Worm (Caenorhabditis elegans) whole organism, L4 larva: ENCODE data around the gene K10C2.6.

Source experiments
- T26A8.4 ChIP-seq: fragments of 200-800 bp; sonication (Bioruptor generic); IDR thresholded peaks from 2 replicates; pipeline ENCODE4 v1.3.6; 2022; ENCODE audit warnings: missing genetic modification characterization, missing compliant biosample characterization
- Y48G9A.11 ChIP-seq: fragments of 200-800 bp; sonication (Bioruptor generic); IDR thresholded peaks from 2 replicates; pipeline ENCODE4 v1.3.6; 2022; ENCODE audit warnings: missing genetic modification reagents, missing genetic modification characterization, missing compliant biosample characterization
- Y75B8A.6 ChIP-seq: fragments of 200-800 bp; sonication (Bioruptor generic); IDR thresholded peaks from 2 replicates; pipeline ENCODE4 v1.3.6; 2022; ENCODE audit warnings: missing genetic modification reagents, missing genetic modification characterization, missing compliant biosample characterization
- aha-1 ChIP-seq: fragments of 150-350 bp; peaks from one replicate; lab custom pipeline; 2014; ENCODE audit warnings: missing biosample characterization, missing genetic modification characterization
- attf-4 ChIP-seq: sonication (generic microtip); optimal IDR thresholded peaks from 3 replicates; lab custom pipeline; 2017; ENCODE audit warnings: missing biosample characterization, missing genetic modification characterization
- ceh-20 ChIP-seq: fragments of 200-800 bp; sonication (Bioruptor generic); IDR thresholded peaks from 2 replicates; pipeline ENCODE4 v1.3.6; 2022; ENCODE audit warnings: missing genetic modification reagents, missing genetic modification characterization, missing compliant biosample characterization
- ceh-32 ChIP-seq: sonication (generic microtip); optimal IDR thresholded peaks from 2 replicates; lab custom pipeline; 2016; ENCODE audit warnings: mild to moderate bottlenecking, missing genetic modification characterization, missing compliant biosample characterization; ENCODE audit not compliant: poor library complexity
- ceh-82 ChIP-seq: sonication (generic microtip); optimal IDR thresholded peaks from 2 replicates; lab custom pipeline; 2017; ENCODE audit warnings: missing biosample characterization, missing genetic modification characterization
- cey-2 ChIP-seq: sonication (generic microtip); optimal IDR thresholded peaks from 3 replicates; lab custom pipeline; 2017; ENCODE audit warnings: missing genetic modification characterization, mild to moderate bottlenecking, missing compliant biosample characterization, antibody characterized with exemption, borderline replicate concordance; ENCODE audit not compliant: insufficient read depth
- daf-12 ChIP-seq: fragments of 150-350 bp; optimal IDR thresholded peaks from 2 replicates; lab custom pipeline; 2014; ENCODE audit warnings: missing biosample characterization, missing genetic modification reagents, missing genetic modification characterization
- daf-16 ChIP-seq, 3 experiments: sonication (generic microtip); optimal IDR thresholded peaks; 2 replicates each; lab custom pipeline; 2016 to 2017; ENCODE audit warnings: missing genetic modification characterization in 3 of 3, missing genetic modification reagents in 3 of 3, mild to moderate bottlenecking in 2 of 3, missing compliant biosample characterization in 2 of 3, missing biosample characterization in 1 of 3, moderate library complexity in 1 of 3
- daf-19 ChIP-seq: fragments of 200-800 bp; sonication (Bioruptor generic); conservative IDR thresholded peaks from 2 replicates; pipeline ENCODE4 v1.3.6; 2022; ENCODE audit warnings: missing genetic modification characterization, missing compliant biosample characterization
- daf-8 ChIP-seq: fragments of 200-800 bp; sonication (Bioruptor generic); IDR thresholded peaks from 2 replicates; pipeline ENCODE4 v1.3.6; 2022; ENCODE audit warnings: missing genetic modification characterization, missing compliant biosample characterization
- dmd-6 ChIP-seq: fragments of 200-800 bp; sonication (Bioruptor generic); IDR thresholded peaks from 2 replicates; pipeline ENCODE4 v1.3.6; 2022; ENCODE audit warnings: missing genetic modification reagents, missing genetic modification characterization, missing compliant biosample characterization
- dmd-8 ChIP-seq: fragments of 200-800 bp; sonication (Bioruptor generic); IDR thresholded peaks from 2 replicates; pipeline ENCODE4 v1.3.6; 2022; ENCODE audit warnings: missing genetic modification characterization, missing compliant biosample characterization
- dmd-9 ChIP-seq: fragments of 200-800 bp; sonication (Bioruptor generic); IDR thresholded peaks from 2 replicates; pipeline ENCODE4 v1.3.6; 2022; ENCODE audit warnings: missing genetic modification reagents, missing genetic modification characterization, missing compliant biosample characterization
- dve-1 ChIP-seq: sonication (generic microtip); optimal IDR thresholded peaks from 2 replicates; lab custom pipeline; 2017; ENCODE audit warnings: antibody characterized with exemption, mild to moderate bottlenecking, missing genetic modification characterization, missing compliant biosample characterization; ENCODE audit not compliant: insufficient read depth
- egl-27 ChIP-seq: sonication (generic microtip); optimal IDR thresholded peaks from 3 replicates; lab custom pipeline; 2017; ENCODE audit warnings: missing biosample characterization, missing genetic modification reagents, missing genetic modification characterization
- fos-1 ChIP-seq: fragments of 150-350 bp; optimal IDR thresholded peaks from 2 replicates; lab custom pipeline; 2014; ENCODE audit warnings: missing biosample characterization, missing genetic modification characterization
- gei-8 ChIP-seq: fragments of 200-800 bp; sonication (Bioruptor generic); optimal IDR thresholded peaks from 2 replicates; lab custom pipeline; 2018; ENCODE audit warnings: mild to moderate bottlenecking, missing genetic modification characterization, missing compliant biosample characterization
- hif-1 ChIP-seq, 2 experiments: sonication (generic microtip); optimal IDR thresholded peaks; 2 replicates each; lab custom pipeline; 2016 to 2017; ENCODE audit warnings: missing compliant biosample characterization in 2 of 2, missing genetic modification characterization in 2 of 2, missing genetic modification reagents in 2 of 2, missing genotype in 2 of 2, mild to moderate bottlenecking in 1 of 2
- hlh-11 ChIP-seq: fragments of 200-800 bp; sonication (Bioruptor generic); optimal IDR thresholded peaks from 2 replicates; lab custom pipeline; 2018; ENCODE audit warnings: mild to moderate bottlenecking, missing genetic modification characterization, missing compliant biosample characterization
- jun-1 ChIP-seq: fragments of 150-350 bp; optimal IDR thresholded peaks from 2 replicates; lab custom pipeline; 2014; ENCODE audit warnings: missing biosample characterization, missing genetic modification reagents, missing genetic modification characterization
- lin-1 ChIP-seq: fragments of 200-800 bp; sonication (Bioruptor generic); IDR thresholded peaks from 2 replicates; pipeline ENCODE4 v1.3.6; 2022; ENCODE audit warnings: missing genetic modification reagents, missing genetic modification characterization, missing compliant biosample characterization
- lin-15B ChIP-seq: fragments of 150-350 bp; sonication (generic microtip); optimal IDR thresholded peaks from 3 replicates; lab custom pipeline; 2014; ENCODE audit warnings: missing biosample characterization, missing genetic modification characterization
- lin-38 ChIP-seq: fragments of 200-800 bp; sonication (Bioruptor generic); IDR thresholded peaks from 2 replicates; pipeline ENCODE4 v1.3.6; 2022; ENCODE audit warnings: missing genetic modification reagents, missing genetic modification characterization, missing compliant biosample characterization
- mdt-29 ChIP-seq: fragments of 200-800 bp; sonication (Bioruptor generic); IDR thresholded peaks from 2 replicates; pipeline ENCODE4 v1.3.6; 2022; ENCODE audit warnings: missing genetic modification reagents, missing genetic modification characterization, missing compliant biosample characterization
- mxl-3 ChIP-seq: fragments of 200-800 bp; sonication (Bioruptor generic); optimal IDR thresholded peaks from 2 replicates; lab custom pipeline; 2018; ENCODE audit warnings: mild to moderate bottlenecking, missing genetic modification characterization, missing compliant biosample characterization
- nhr-11 ChIP-seq: fragments of 150-350 bp; optimal IDR thresholded peaks from 2 replicates; lab custom pipeline; 2014; ENCODE audit warnings: missing biosample characterization, missing genetic modification characterization
- nhr-111 ChIP-seq: fragments of 200-800 bp; sonication (Bioruptor generic); optimal IDR thresholded peaks from 2 replicates; lab custom pipeline; 2018; ENCODE audit warnings: mild to moderate bottlenecking, missing genetic modification characterization, missing compliant biosample characterization
- nhr-28 ChIP-seq: fragments of 150-350 bp; optimal IDR thresholded peaks from 2 replicates; lab custom pipeline; 2014; ENCODE audit warnings: missing biosample characterization, missing genetic modification characterization
- nhr-41 ChIP-seq: fragments of 200-800 bp; sonication (Bioruptor generic); IDR thresholded peaks from 2 replicates; pipeline ENCODE4 v1.3.6; 2022; ENCODE audit warnings: missing genetic modification reagents, missing genetic modification characterization, missing compliant biosample characterization
- nhr-48 ChIP-seq: sonication (generic microtip); optimal IDR thresholded peaks from 2 replicates; lab custom pipeline; 2016; ENCODE audit warnings: mild to moderate bottlenecking, missing genetic modification characterization, missing compliant biosample characterization
- nhr-6 ChIP-seq: fragments of 150-350 bp; optimal IDR thresholded peaks from 2 replicates; lab custom pipeline; 2014; ENCODE audit warnings: missing biosample characterization, missing genetic modification characterization
- nhr-76 ChIP-seq: fragments of 150-350 bp; optimal IDR thresholded peaks from 2 replicates; lab custom pipeline; 2014; ENCODE audit warnings: missing biosample characterization, missing genetic modification characterization
- nhr-77 ChIP-seq: fragments of 150-350 bp; optimal IDR thresholded peaks from 2 replicates; lab custom pipeline; 2014; ENCODE audit warnings: missing biosample characterization, missing genetic modification characterization
- pha-4 ChIP-seq, 2 experiments: fragments of 150-350 bp in 1 of 2; fragments of 200-800 bp in 1 of 2; sonication (Bioruptor generic) in 1 of 2; IDR thresholded peaks in 1 of 2; optimal IDR thresholded peaks in 1 of 2; 2 replicates each; pipeline versions ENCODE4 v1.3.6 to Lab custom; 2014 to 2022; ENCODE audit warnings: missing genetic modification characterization in 2 of 2, missing genetic modification reagents in 2 of 2, missing biosample characterization in 1 of 2, missing compliant biosample characterization in 1 of 2
- php-3 ChIP-seq: fragments of 200-800 bp; sonication (Bioruptor generic); IDR thresholded peaks from 2 replicates; pipeline ENCODE4 v1.3.6; 2022; ENCODE audit warnings: missing genetic modification reagents, missing genetic modification characterization, missing compliant biosample characterization
- pqm-1 ChIP-seq: sonication (generic microtip); optimal IDR thresholded peaks from 2 replicates; lab custom pipeline; 2017; ENCODE audit warnings: missing biosample characterization, missing genetic modification characterization
- sdz-12 ChIP-seq: fragments of 200-800 bp; sonication (Bioruptor generic); optimal IDR thresholded peaks from 2 replicates; lab custom pipeline; 2018; ENCODE audit warnings: mild to moderate bottlenecking, missing genetic modification characterization, missing compliant biosample characterization
- skn-1 ChIP-seq: fragments of 150-350 bp; optimal IDR thresholded peaks from 2 replicates; lab custom pipeline; 2014; ENCODE audit warnings: missing biosample characterization, missing genetic modification characterization
- snpc-1.2 ChIP-seq: fragments of 200-800 bp; sonication (Bioruptor generic); IDR thresholded peaks from 2 replicates; pipeline ENCODE4 v1.3.6; 2022; ENCODE audit warnings: missing genetic modification reagents, missing genetic modification characterization, missing compliant biosample characterization
- tra-1 ChIP-seq: fragments of 200-800 bp; sonication (Bioruptor generic); IDR thresholded peaks from 2 replicates; pipeline ENCODE4 v1.3.6; 2022; ENCODE audit warnings: missing genetic modification reagents, missing genetic modification characterization, missing compliant biosample characterization
- unc-130 ChIP-seq: sonication (generic microtip); optimal IDR thresholded peaks from 2 replicates; lab custom pipeline; 2016; ENCODE audit warnings: missing genetic modification reagents, missing genetic modification characterization, missing compliant biosample characterization
- vab-7 ChIP-seq: fragments of 200-800 bp; sonication (Bioruptor generic); IDR thresholded peaks from 2 replicates; pipeline ENCODE4 v1.3.6; 2022; ENCODE audit warnings: missing genetic modification reagents, missing genetic modification characterization, missing compliant biosample characterization
- zag-1 ChIP-seq: fragments of 150-350 bp; optimal IDR thresholded peaks from 2 replicates; lab custom pipeline; 2014; ENCODE audit warnings: missing biosample characterization, missing genetic modification characterization

Gene K10C2.6

ce11 chrX:6448866-6449400 lies 2.3 kb upstream of the K10C2.6 start, which contains the start of gene fah-1 (continued):
- TF ChIP-seq aha-1 (tag; lab: Kevin White, UChicago) (peak; percentile 86), vab-7 (GFP tag; lab: Robert Waterston, UW) (no peak), mxl-3 (no peak), dmd-8 (no peak), cey-2 (tag; lab: Kevin White, UChicago) (peak; percentile 15), nhr-48 (tag; lab: Kevin White, UChicago) (peak; percentile 53), nhr-111 (GFP tag; lab: Kevin White, UChicago) (no peak), attf-4 (tag; lab: Kevin White, UChicago) (no peak), pqm-1 (tag; lab: Kevin White, UChicago) (no peak), Y75B8A.6 (GFP tag; lab: Robert Waterston, UW) (no peak), lin-1 (GFP tag; lab: Robert Waterston, UW) (no peak), fos-1 (tag; lab: Kevin White, UChicago) (no peak), daf-12 (tag; lab: Kevin White, UChicago) (no peak), Y48G9A.11 (GFP tag; lab: Robert Waterston, UW) (no peak), T26A8.4 (GFP tag; lab: Robert Waterston, UW) (peak; percentile 39; the same call in 1 of the 2 replicates), zag-1 (no peak), gei-8 (GFP tag; lab: Kevin White, UChicago) (no peak), daf-19 (GFP tag; lab: Robert Waterston, UW) (no peak)

ce11 chrX:6455157-6455556 lies 3.9 kb downstream of the K10C2.6 start, which contains the start of gene nas-33:
nas-33 (minus strand) TSS chrX:6455257.
- no peak for TF ChIP-seq ceh-20 (GFP tag; lab: Robert Waterston, UW)
- no peak for TF ChIP-seq sdz-12 (GFP tag; lab: Kevin White, UChicago)
- no peak for TF ChIP-seq snpc-1.2 (GFP tag; lab: Robert Waterston, UW)
- no peak for TF ChIP-seq T26A8.4 (GFP tag; lab: Robert Waterston, UW)
- TF ChIP-seq Y48G9A.11 (GFP tag; lab: Robert Waterston, UW): no peak
- no peak for TF ChIP-seq dmd-9 (GFP tag; lab: Robert Waterston, UW)
- TF ChIP-seq ceh-82 (tag; lab: Kevin White, UChicago): no peak
- TF ChIP-seq aha-1 (tag; lab: Kevin White, UChicago): no peak
- no peak for TF ChIP-seq egl-27
- no peak for TF ChIP-seq nhr-76 (tag; lab: Kevin White, UChicago)
- TF ChIP-seq lin-38 (GFP tag; lab: Robert Waterston, UW): no peak
- no peak for TF ChIP-seq pha-4 (GFP tag; IDR thresholded peaks at IDR 0.05; lab: Robert Waterston, UW)
- TF ChIP-seq pha-4 (tag; optimal IDR thresholded peaks at IDR 0.05; lab: Kevin White, UChicago): no peak
- no peak for TF ChIP-seq hlh-11
- TF ChIP-seq ceh-32 (tag; lab: Kevin White, UChicago): no peak
- TF ChIP-seq tra-1 (GFP tag; lab: Robert Waterston, UW): no peak

ce11 chrX:6456567-6456966 lies 5.3 kb downstream of the K10C2.6 start, which contains the start of gene pept-1:
pept-1 (plus strand) TSS chrX:6456872.
- TF ChIP-seq mxl-3 (peak; percentile 17), pha-4 (GFP tag; IDR thresholded peaks at IDR 0.05; lab: Robert Waterston, UW) (peak; percentile 45; the same call in 1 of the 2 replicates), pha-4 (tag; optimal IDR thresholded peaks at IDR 0.05; lab: Kevin White, UChicago) (no peak), jun-1 (no peak), lin-15B (tag; lab: Kevin White, UChicago) (no peak), daf-16 (GFP tag; optimal IDR thresholded peaks at IDR 0.05; lab: Kevin White, UChicago) (no peak), daf-16 (tag; optimal IDR thresholded peaks at IDR 0.05; lab: Kevin White, UChicago) (peak; percentile 58), skn-1 (tag; lab: Kevin White, UChicago) (no peak), nhr-28 (tag; lab: Kevin White, UChicago) (peak; percentile 60), nhr-48 (tag; lab: Kevin White, UChicago) (peak; percentile 45), daf-8 (GFP tag; lab: Robert Waterston, UW) (no peak), hif-1 (tag; optimal IDR thresholded peaks at IDR 0.05; lab: Kevin White, UChicago) (no peak), dmd-6 (GFP tag; lab: Robert Waterston, UW) (peak; percentile 88), nhr-41 (0 out of 2 replicates have a peak, but pooled peaks have one; percentile 16), lin-1 (GFP tag; lab: Robert Waterston, UW) (peak; percentile 23; the same call in 1 of the 2 replicates), nhr-77 (peak; percentile 30), pqm-1 (tag; lab: Kevin White, UChicago) (peak; percentile 95), mdt-29 (GFP tag; lab: Robert Waterston, UW) (no peak), php-3 (GFP tag; lab: Robert Waterston, UW) (peak; percentile 73), unc-130 (GFP tag; lab: Kevin White, UChicago) (no peak), nhr-6 (tag; lab: Kevin White, UChicago) (peak; percentile 40), nhr-11 (tag; lab: Kevin White, UChicago) (no peak), dve-1 (tag; lab: Kevin White, UChicago) (peak; percentile 73)
